Worm (Caenorhabditis elegans) whole organism, L3 larva: ENCODE data around the gene cct-1.

Source experiments
- fos-1 ChIP-seq: fragments of 150-350 bp; optimal IDR thresholded peaks from 2 replicates; lab custom pipeline; 2014; ENCODE audit warnings: missing biosample characterization, missing genetic modification characterization
- nhr-237 ChIP-seq: fragments of 150-350 bp; optimal IDR thresholded peaks from 2 replicates; lab custom pipeline; 2014; ENCODE audit warnings: missing biosample characterization, missing genetic modification characterization
- tbx-2 ChIP-seq: sonication (generic microtip); optimal IDR thresholded peaks from 2 replicates; lab custom pipeline; 2016; ENCODE audit warnings: mild to moderate bottlenecking, missing genetic modification characterization, missing compliant biosample characterization
- ztf-11 ChIP-seq: fragments of 150-350 bp; optimal IDR thresholded peaks from 2 replicates; lab custom pipeline; 2014; ENCODE audit warnings: missing biosample characterization, missing genetic modification characterization

- TF ChIP-seq ztf-11 (tag; lab: Kevin White, UChicago), result no peak
- no peak for TF ChIP-seq tbx-2 (tag; lab: Kevin White, UChicago)
- TF ChIP-seq nhr-237, result no peak
- no peak for TF ChIP-seq fos-1 (tag; lab: Kevin White, UChicago)
These were observed 11.8 kb upstream of the cct-1 start, which contains the start of the genes decr-1.3 and T05C12.1 for ce11 chrII:8173449-8173848.
